Fruit fly (Drosophila melanogaster) whole organism, embryonic: ENCODE data around the gene CG3008.

ENCODE experiments used
- Aef1 ChIP-seq: fragments of 200-800 bp; sonication (Bioruptor generic); IDR thresholded peaks from 3 replicates; pipeline ENCODE4 v1.3.6; 2022; ENCODE audit warnings: missing biosample characterization, missing genetic modification characterization
- Atf3 ChIP-seq: fragments of 200-800 bp; sonication (Bioruptor generic); optimal IDR thresholded peaks from 3 replicates; lab custom pipeline; 2016; ENCODE audit warnings: missing biosample characterization, missing genetic modification characterization
- Atf6 ChIP-seq: fragments of 200-800 bp; sonication (Bioruptor generic); IDR thresholded peaks from 2 replicates; pipeline ENCODE4 v1.3.6; 2022; ENCODE audit warnings: missing biosample characterization, missing genetic modification characterization
- CG11696 ChIP-seq: fragments of 200-800 bp; sonication (Bioruptor generic); IDR thresholded peaks from 2 replicates; pipeline ENCODE4 v1.3.6; 2022; ENCODE audit warnings: missing biosample characterization, missing genetic modification characterization
- CG12219 ChIP-seq: fragments of 200-800 bp; sonication (Bioruptor generic); optimal IDR thresholded peaks from 3 replicates; lab custom pipeline; 2018; ENCODE audit warnings: missing biosample characterization, mild to moderate bottlenecking, missing genetic modification characterization
- CG12236 ChIP-seq: fragments of 200-800 bp; sonication (Bioruptor generic); optimal IDR thresholded peaks from 2 replicates; lab custom pipeline; 2016; ENCODE audit warnings: missing biosample characterization, missing genetic modification characterization
- CG12391 ChIP-seq: fragments of 200-800 bp; sonication (Bioruptor generic); optimal IDR thresholded peaks from 3 replicates; lab custom pipeline; 2018; ENCODE audit warnings: missing biosample characterization, mild to moderate bottlenecking, missing genetic modification characterization, moderate library complexity
- CG13123 ChIP-seq: fragments of 200-800 bp; sonication (Bioruptor generic); optimal IDR thresholded peaks from 2 replicates; lab custom pipeline; 2016; ENCODE audit warnings: missing biosample characterization, missing genetic modification characterization
- CG1647 ChIP-seq: fragments of 200-800 bp; sonication (Bioruptor generic); optimal IDR thresholded peaks from 3 replicates; lab custom pipeline; 2016; ENCODE audit warnings: missing biosample characterization, missing genetic modification characterization
- CG30403 ChIP-seq: fragments of 200-800 bp; sonication (Bioruptor generic); optimal IDR thresholded peaks from 3 replicates; lab custom pipeline; 2016; ENCODE audit warnings: missing biosample characterization, missing genetic modification characterization
- CG31224 ChIP-seq: fragments of 200-800 bp; sonication (Bioruptor generic); IDR thresholded peaks from 2 replicates; pipeline ENCODE4 v1.3.6; 2022; ENCODE audit warnings: missing biosample characterization, missing genetic modification characterization
- CG3407 ChIP-seq: fragments of 200-800 bp; sonication (Bioruptor generic); optimal IDR thresholded peaks from 2 replicates; lab custom pipeline; 2018; ENCODE audit warnings: missing biosample characterization, mild to moderate bottlenecking, missing genetic modification characterization
- CG34422 ChIP-seq: fragments of 200-800 bp; sonication (Bioruptor generic); IDR thresholded peaks from 3 replicates; pipeline ENCODE4 v1.3.6; 2022; ENCODE audit warnings: missing biosample characterization, missing genetic modification characterization
- CG6689 ChIP-seq: fragments of 200-800 bp; sonication (Bioruptor generic); IDR thresholded peaks from 2 replicates; pipeline ENCODE4 v1.3.6; 2022; ENCODE audit warnings: missing biosample characterization, missing genetic modification characterization
- CG7357 ChIP-seq: fragments of 200-800 bp; sonication (Bioruptor generic); IDR thresholded peaks from 3 replicates; pipeline ENCODE4 v1.3.6; 2022; ENCODE audit warnings: missing biosample characterization, missing genetic modification characterization
- CG7839 ChIP-seq: fragments of 200-800 bp; sonication (Bioruptor generic); optimal IDR thresholded peaks from 3 replicates; lab custom pipeline; 2018; ENCODE audit warnings: missing biosample characterization, mild to moderate bottlenecking, missing genetic modification characterization, moderate library complexity
- CG8388 ChIP-seq: fragments of 200-800 bp; sonication (Bioruptor generic); optimal IDR thresholded peaks from 2 replicates; lab custom pipeline; 2019; ENCODE audit warnings: missing biosample characterization, mild to moderate bottlenecking, missing genetic modification characterization, moderate library complexity
- CG9932 ChIP-seq: fragments of 200-800 bp; sonication (Bioruptor generic); IDR thresholded peaks from 2 replicates; pipeline ENCODE4 v1.3.6; 2022; ENCODE audit warnings: missing biosample characterization, missing genetic modification characterization
- Dbx ChIP-seq: fragments of 200-800 bp; sonication (Bioruptor generic); IDR thresholded peaks from 3 replicates; pipeline ENCODE4 v1.3.6; 2022; ENCODE audit warnings: missing biosample characterization, missing genetic modification characterization
- Dip3 ChIP-seq: fragments of 200-800 bp; sonication (Bioruptor generic); optimal IDR thresholded peaks from 3 replicates; lab custom pipeline; 2016; ENCODE audit warnings: missing biosample characterization, missing genetic modification characterization
- E2f1 ChIP-seq: fragments of 200-800 bp; sonication (Bioruptor generic); IDR thresholded peaks from 2 replicates; pipeline ENCODE4 v1.3.6; 2022; ENCODE audit warnings: missing biosample characterization, missing genetic modification characterization
- Eip74EF ChIP-seq, 2 experiments: fragments of 200-800 bp in 1 of 2; fragments of >200 bp in 1 of 2; sonication (Bioruptor generic) in 1 of 2; optimal IDR thresholded peaks; 2 replicates each; lab custom pipeline; 2017 to 2019; ENCODE audit warnings: missing biosample characterization in 2 of 2, missing genetic modification characterization in 2 of 2, mild to moderate bottlenecking in 1 of 2, moderate library complexity in 1 of 2
- HHEX ChIP-seq: fragments of 200-800 bp; sonication (Bioruptor generic); optimal IDR thresholded peaks from 3 replicates; lab custom pipeline; 2017; ENCODE audit warnings: missing biosample characterization, mild to moderate bottlenecking, missing genetic modification characterization, missing genetic modification reagents
- Hr51 ChIP-seq, 2 experiments: fragments of 200-800 bp; sonication (Bioruptor generic); optimal IDR thresholded peaks; 2 replicates in 1 of 2; 3 replicates in 1 of 2; lab custom pipeline; 2016 to 2018; ENCODE audit warnings: missing biosample characterization in 2 of 2, missing genetic modification characterization in 2 of 2, mild to moderate bottlenecking in 1 of 2, moderate library complexity in 1 of 2
- Lim3 ChIP-seq: fragments of 200-800 bp; sonication (Bioruptor generic); IDR thresholded peaks from 2 replicates; pipeline ENCODE4 v1.3.6; 2022; ENCODE audit warnings: missing biosample characterization, missing genetic modification characterization
- Mad ChIP-seq: fragments of 200-800 bp; sonication (Bioruptor generic); optimal IDR thresholded peaks from 2 replicates; lab custom pipeline; 2016; ENCODE audit warnings: missing biosample characterization, missing genetic modification characterization
- Meics ChIP-seq: fragments of 200-800 bp; sonication (Bioruptor generic); optimal IDR thresholded peaks from 2 replicates; lab custom pipeline; 2017; ENCODE audit warnings: missing biosample characterization, mild to moderate bottlenecking, missing genetic modification characterization
- Mrtf ChIP-seq: fragments of 200-800 bp; sonication (Bioruptor generic); IDR thresholded peaks from 3 replicates; pipeline ENCODE4 v1.3.6; 2022; ENCODE audit warnings: missing biosample characterization, missing genetic modification characterization
- NFAT ChIP-seq: fragments of 200-800 bp; sonication (Bioruptor generic); IDR thresholded peaks from 2 replicates; pipeline ENCODE4 v1.3.6; 2022; ENCODE audit warnings: missing biosample characterization, missing genetic modification characterization
- Rfx ChIP-seq: fragments of 200-800 bp; sonication (Bioruptor generic); IDR thresholded peaks from 2 replicates; pipeline ENCODE4 v1.3.6; 2022; ENCODE audit warnings: missing biosample characterization, missing genetic modification characterization
- Taf1 ChIP-seq: fragments of 200-800 bp; sonication (Bioruptor generic); IDR thresholded peaks from 2 replicates; pipeline ENCODE4 v1.3.6; 2022; ENCODE audit warnings: missing biosample characterization, missing genetic modification characterization
- az2 ChIP-seq: fragments of 200-800 bp; sonication (Bioruptor generic); optimal IDR thresholded peaks from 3 replicates; lab custom pipeline; 2016; ENCODE audit warnings: missing biosample characterization, missing genetic modification characterization
- ci ChIP-seq: fragments of 200-800 bp; sonication (Bioruptor generic); IDR thresholded peaks from 3 replicates; pipeline ENCODE4 v1.3.6; 2022; ENCODE audit warnings: missing biosample characterization, missing genetic modification characterization
- crp ChIP-seq, 2 experiments: fragments of 200-800 bp; sonication (Bioruptor generic); optimal IDR thresholded peaks; 2 replicates in 1 of 2; 3 replicates in 1 of 2; lab custom pipeline; 2017; ENCODE audit warnings: missing biosample characterization in 2 of 2, missing genetic modification characterization in 2 of 2, mild to moderate bottlenecking in 1 of 2, moderate library complexity in 1 of 2
- cwo ChIP-seq: fragments of 200-800 bp; sonication (Bioruptor generic); optimal IDR thresholded peaks from 3 replicates; lab custom pipeline; 2017; ENCODE audit warnings: missing biosample characterization, missing genetic modification characterization, mild to moderate bottlenecking, moderate library complexity, missing genetic modification reagents
- dpn ChIP-seq, 2 experiments: fragments of 200-800 bp; sonication (Bioruptor generic); optimal IDR thresholded peaks; 3 replicates each; lab custom pipeline; 2016; ENCODE audit warnings: missing biosample characterization in 2 of 2, missing genetic modification characterization in 2 of 2
- dysf ChIP-seq: fragments of 200-800 bp; sonication (Bioruptor generic); IDR thresholded peaks from 3 replicates; pipeline ENCODE4 v1.3.6; 2022; ENCODE audit warnings: missing biosample characterization, missing genetic modification characterization
- esg ChIP-seq: fragments of 200-800 bp; sonication (Bioruptor generic); conservative IDR thresholded peaks from 2 replicates; pipeline ENCODE4 v1.3.6; 2022; ENCODE audit warnings: missing biosample characterization, missing genetic modification characterization
- fd96Cb ChIP-seq: fragments of 200-800 bp; sonication (Bioruptor generic); optimal IDR thresholded peaks from 2 replicates; lab custom pipeline; 2018; ENCODE audit warnings: missing biosample characterization, mild to moderate bottlenecking, missing genetic modification characterization, moderate library complexity
- gsb ChIP-seq: fragments of 200-800 bp; sonication (Bioruptor generic); IDR thresholded peaks from 2 replicates; pipeline ENCODE4 v1.3.6; 2022; ENCODE audit warnings: missing biosample characterization, missing genetic modification characterization
- ind ChIP-seq: fragments of 200-800 bp; sonication (Bioruptor generic); optimal IDR thresholded peaks from 3 replicates; lab custom pipeline; 2016; ENCODE audit warnings: missing biosample characterization, missing genetic modification characterization
- klu ChIP-seq: fragments of 200-800 bp; sonication (Bioruptor generic); IDR thresholded peaks from 2 replicates; pipeline ENCODE4 v1.3.6; 2022; ENCODE audit warnings: missing biosample characterization, missing genetic modification characterization
- luna ChIP-seq: fragments of 200-800 bp; sonication (Bioruptor generic); optimal IDR thresholded peaks from 2 replicates; lab custom pipeline; 2016; ENCODE audit warnings: missing biosample characterization, missing genetic modification characterization
- maf-S ChIP-seq: fragments of 200-800 bp; sonication (Bioruptor generic); optimal IDR thresholded peaks from 2 replicates; lab custom pipeline; 2016; ENCODE audit warnings: missing biosample characterization, missing genetic modification characterization
- mam ChIP-seq: fragments of 200-800 bp; sonication (Bioruptor generic); optimal IDR thresholded peaks from 3 replicates; lab custom pipeline; 2016; ENCODE audit warnings: missing biosample characterization, missing genetic modification characterization
- mirr ChIP-seq: fragments of 200-800 bp; sonication (Bioruptor generic); optimal IDR thresholded peaks from 3 replicates; lab custom pipeline; 2018; ENCODE audit warnings: missing biosample characterization, mild to moderate bottlenecking, missing genetic modification characterization
- otp ChIP-seq: fragments of 200-800 bp; sonication (Bioruptor generic); IDR thresholded peaks from 3 replicates; pipeline ENCODE4, ENCODE4 v1.3.6; 2022; ENCODE audit warnings: missing biosample characterization, missing genetic modification characterization
- phol ChIP-seq: fragments of 200-800 bp; sonication (Bioruptor generic); optimal IDR thresholded peaks from 3 replicates; lab custom pipeline; 2018; ENCODE audit warnings: missing biosample characterization, mild to moderate bottlenecking, missing genetic modification characterization, moderate library complexity
- ranshi ChIP-seq: fragments of 200-800 bp; sonication (Bioruptor generic); IDR thresholded peaks from 2 replicates; pipeline ENCODE4 v1.3.6; 2022; ENCODE audit warnings: missing biosample characterization, missing genetic modification characterization
- row ChIP-seq: fragments of 200-800 bp; sonication (Bioruptor generic); IDR thresholded peaks from 3 replicates; pipeline ENCODE4 v1.3.6; 2022; ENCODE audit warnings: missing biosample characterization, missing genetic modification characterization
- wor ChIP-seq: fragments of 200-800 bp; sonication (Bioruptor generic); IDR thresholded peaks from 2 replicates; pipeline ENCODE4 v1.3.6; 2022; ENCODE audit warnings: missing biosample characterization, missing genetic modification characterization

The CG3008 gene

DNA sequence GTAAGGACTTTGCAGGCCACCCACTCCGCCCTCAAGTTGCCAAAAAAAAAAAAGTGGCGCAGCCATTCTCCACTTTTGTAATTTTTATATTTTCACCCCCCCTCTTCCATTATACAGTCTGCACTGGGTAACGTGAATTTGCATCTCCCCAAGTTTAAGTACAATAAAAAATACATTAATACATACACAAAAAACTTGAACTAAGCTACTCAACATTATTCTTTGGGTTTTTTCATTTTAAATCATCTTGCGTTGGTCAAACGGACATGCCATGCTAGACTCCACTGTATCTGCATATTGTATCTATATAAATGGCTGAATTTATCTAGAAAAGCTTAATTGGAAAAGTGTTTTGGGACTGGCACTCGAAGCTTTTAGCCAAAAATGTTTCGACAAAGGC is 21.6 kb upstream of the CG3008 start (continued):
- TF ChIP-seq az2 (GFP tag; lab: Kevin White, UChicago) = peak; percentile 7
- TF ChIP-seq NFAT = peak; percentile 49; the same call in 1 of the 2 replicates
- peak; percentile 50; the same call in 1 of the 2 replicates for TF ChIP-seq E2f1 (GFP tag; lab: Robert Waterston, UW)
- peak; percentile 54 for TF ChIP-seq ind (GFP tag; lab: Kevin White, UChicago)
- TF ChIP-seq CG1647 = no peak
- TF ChIP-seq Rfx = peak; percentile 54
- TF ChIP-seq crp (GFP tag; optimal IDR thresholded peaks at IDR 0.05; lab: Kevin White, UChicago) = no peak
- TF ChIP-seq CG6689 (GFP tag; lab: Robert Waterston, UW) = peak; percentile 65
- peak; percentile 36 for TF ChIP-seq CG7839 (tag; lab: Kevin White, UChicago)
- peak; percentile 55 for TF ChIP-seq cwo (GFP tag; lab: Kevin White, UChicago)
- TF ChIP-seq wor = no peak
- no peak for TF ChIP-seq luna (GFP tag; lab: Kevin White, UChicago)
- TF ChIP-seq Taf1 (GFP tag; lab: Robert Waterston, UW) = 0 out of 2 replicates have a peak, but pooled peaks have one; percentile 15
- no peak for TF ChIP-seq CG12219 (GFP tag; lab: Kevin White, UChicago)
- TF ChIP-seq esg (GFP tag; lab: Robert Waterston, UW) = peak; percentile 61
- TF ChIP-seq CG30403 (GFP tag; lab: Kevin White, UChicago) = no peak
- TF ChIP-seq mirr (GFP tag; lab: Kevin White, UChicago) = no peak
- TF ChIP-seq CG9932 (GFP tag; lab: Robert Waterston, UW) = peak; percentile 55
- no peak for TF ChIP-seq Lim3 (GFP tag; lab: Robert Waterston, UW)
- peak; percentile 42 for TF ChIP-seq phol (tag; lab: Kevin White, UChicago)
- TF ChIP-seq HHEX (GFP tag; lab: Kevin White, UChicago) = peak; percentile 7
- TF ChIP-seq ci (GFP tag; lab: Robert Waterston, UW) = 0 out of 3 replicates have a peak, but pooled peaks have one; percentile 46
- 0 out of 2 replicates have a peak, but pooled peaks have one; percentile 33 for TF ChIP-seq Atf6
- 0 out of 3 replicates have a peak, but pooled peaks have one; percentile 27 for TF ChIP-seq Dbx
- TF ChIP-seq dpn (GFP tag; optimal IDR thresholded peaks at IDR 0.05; lab: Kevin White, UChicago) = no peak
- peak; percentile 53; the same call in 1 of the 2 replicates for TF ChIP-seq CG11696 (GFP tag; lab: Robert Waterston, UW)
- no peak for TF ChIP-seq Eip74EF (GFP tag; optimal IDR thresholded peaks at IDR 0.05; lab: Kevin White, UChicago)
- peak; percentile 21; the same call in 1 of the 2 replicates for TF ChIP-seq CG31224 (GFP tag; lab: Robert Waterston, UW)
- TF ChIP-seq mam (GFP tag; lab: Kevin White, UChicago) = peak; percentile 57
- peak; percentile 65 for TF ChIP-seq row (GFP tag; lab: Robert Waterston, UW)
- TF ChIP-seq Atf3 (GFP tag; lab: Kevin White, UChicago) = no peak
- TF ChIP-seq Dip3 (GFP tag; lab: Kevin White, UChicago) = peak; percentile 23
- peak; percentile 52; the same call in 2 of the 3 replicates for TF ChIP-seq CG34422 (GFP tag; lab: Robert Waterston, UW)
- peak; percentile 2 for TF ChIP-seq CG12391 (tag; lab: Kevin White, UChicago)
- no peak for TF ChIP-seq maf-S (GFP tag; lab: Kevin White, UChicago)
- peak; percentile 17; the same call in 1 of the 2 replicates for TF ChIP-seq ranshi (GFP tag; lab: Robert Waterston, UW)
- no peak for TF ChIP-seq Mad (GFP tag; lab: Kevin White, UChicago)
- no peak for TF ChIP-seq CG12236
- 0 out of 3 replicates have a peak, but pooled peaks have one; percentile 50 for TF ChIP-seq CG7357 (GFP tag; lab: Robert Waterston, UW)
- peak; percentile 46; the same call in 1 of the 3 replicates for TF ChIP-seq dysf (GFP tag; lab: Robert Waterston, UW)
- TF ChIP-seq Mrtf (GFP tag; lab: Robert Waterston, UW) = 0 out of 3 replicates have a peak, but pooled peaks have one; percentile 56
- TF ChIP-seq klu = no peak
- no peak for TF ChIP-seq CG3407 (GFP tag; lab: Kevin White, UChicago)
- TF ChIP-seq Hr51 (GFP tag; optimal IDR thresholded peaks at IDR 0.05; lab: Kevin White, UChicago) = peak in 1 of 2 experiments; percentile 10
- TF ChIP-seq fd96Cb (tag; lab: Kevin White, UChicago) = peak; percentile 38
- TF ChIP-seq CG13123 (GFP tag; lab: Kevin White, UChicago) = no peak
- TF ChIP-seq Aef1 = peak; percentile 38; the same call in 1 of the 3 replicates
- peak; percentile 49 for TF ChIP-seq Meics (GFP tag; lab: Kevin White, UChicago)
- 0 out of 3 replicates have a peak, but pooled peaks have one; percentile 29 for TF ChIP-seq otp (GFP tag; lab: Robert Waterston, UW)
- peak; percentile 62; the same call in 1 of the 2 replicates for TF ChIP-seq gsb
- TF ChIP-seq CG8388 = no peak
